Worm (Caenorhabditis elegans): Measurements from ENCODE around the gene F59A2.5.

F59A2.5 gene

ce11 chrIII:3404354-3404913 lies at the start of gene F59A2.5, which contains the start of gene npp-9 (continued):
- peak; percentile 28 for TF ChIP-seq snpc-1.3 (tag; optimal IDR thresholded peaks at IDR 0.05; ENCODE audit: insufficient read depth)
- no peak for TF ChIP-seq Y79H2A.3 (GFP tag; conservative IDR thresholded peaks at IDR 0.05)
- no peak for TF ChIP-seq nfya-1 (tag; optimal IDR thresholded peaks at IDR 0.05; ENCODE audit: borderline replicate concordance, insufficient read depth)
- no peak for TF ChIP-seq ztf-25 (GFP tag; IDR thresholded peaks at IDR 0.05)
- no peak for TF ChIP-seq nfya-2 (GFP tag; IDR thresholded peaks at IDR 0.05)
- no peak for TF ChIP-seq pbrm-1 (GFP tag; IDR thresholded peaks at IDR 0.05)
- TF ChIP-seq nhr-120 (GFP tag; IDR thresholded peaks at IDR 0.05): no peak
- no peak for TF ChIP-seq ztf-26 (tag; optimal IDR thresholded peaks at IDR 0.05)
- no peak for TF ChIP-seq attf-3 (GFP tag; conservative IDR thresholded peaks at IDR 0.05)
- no peak for TF ChIP-seq F37B4.10 (GFP tag; IDR thresholded peaks at IDR 0.05)
- no peak; the same call in 1 of the 2 replicates for TF ChIP-seq lir-1 (GFP tag; conservative IDR thresholded peaks at IDR 0.05)
- peak; percentile 81 for TF ChIP-seq madf-8 (GFP tag; conservative IDR thresholded peaks at IDR 0.05)
- TF ChIP-seq hrde-1 (tag; optimal IDR thresholded peaks at IDR 0.05; ENCODE audit: borderline replicate concordance): no peak
- peak; percentile 82 for TF ChIP-seq D2030.7 (GFP tag; IDR thresholded peaks at IDR 0.05)
- peak in 1 of 2 experiments; percentile 84 for TF ChIP-seq let-607 (tag; optimal IDR thresholded peaks at IDR 0.05)
- no peak for TF ChIP-seq B0261.1 (tag; optimal IDR thresholded peaks at IDR 0.05)
- no peak for TF ChIP-seq T26A5.8 (tag; optimal IDR thresholded peaks at IDR 0.05)
- TF ChIP-seq hlh-26 (GFP tag; conservative IDR thresholded peaks at IDR 0.05): no peak
- TF ChIP-seq let-526 (GFP tag; IDR thresholded peaks at IDR 0.05): no peak
- no peak for TF ChIP-seq madf-10 (tag; optimal IDR thresholded peaks at IDR 0.05)
- TF ChIP-seq F22D6.2 (tag; optimal IDR thresholded peaks at IDR 0.05): no peak
- TF ChIP-seq gei-17 (GFP tag; optimal IDR thresholded peaks at IDR 0.05): no peak
- no peak for TF ChIP-seq fkh-3 (tag; optimal IDR thresholded peaks at IDR 0.05)
- no peak for TF ChIP-seq C06A6.2 (GFP tag; conservative IDR thresholded peaks at IDR 0.05)
- TF ChIP-seq ceh-91 (GFP tag; IDR thresholded peaks at IDR 0.05): peak; percentile 83
- no peak for TF ChIP-seq attf-5 (GFP tag; optimal IDR thresholded peaks at IDR 0.05)
- TF ChIP-seq B0336.3 (GFP tag; IDR thresholded peaks at IDR 0.05): peak; percentile 21; the same call in 1 of the 2 replicates
- no peak for TF ChIP-seq sdz-38 (tag; optimal IDR thresholded peaks at IDR 0.05)
- TF ChIP-seq xnd-1 (tag; optimal IDR thresholded peaks at IDR 0.05): peak; percentile 86
- no peak for TF ChIP-seq lsy-27 (tag; optimal IDR thresholded peaks at IDR 0.05; ENCODE audit: borderline replicate concordance, insufficient read depth)
- TF ChIP-seq F10E7.11 (tag; optimal IDR thresholded peaks at IDR 0.05): no peak
- no peak for TF ChIP-seq mes-4 (tag; optimal IDR thresholded peaks at IDR 0.05)
- TF ChIP-seq nfyb-1 (GFP tag; IDR thresholded peaks at IDR 0.05): no peak
- no peak for TF ChIP-seq atf-7 (tag; optimal IDR thresholded peaks at IDR 0.05)
- TF ChIP-seq lin-26 (GFP tag; IDR thresholded peaks at IDR 0.05): no peak
- peak; percentile 91 for TF ChIP-seq madf-6 (GFP tag; IDR thresholded peaks at IDR 0.05)
- TF ChIP-seq Y53G8AR.9 (GFP tag; conservative IDR thresholded peaks at IDR 0.05): no peak
- TF ChIP-seq aptf-3 (GFP tag; IDR thresholded peaks at IDR 0.05): no peak
- TF ChIP-seq hmg-20 (GFP tag; IDR thresholded peaks at IDR 0.05): no peak
- no peak for TF ChIP-seq cebp-2 (GFP tag; IDR thresholded peaks at IDR 0.05)
- TF ChIP-seq madf-3 (GFP tag; IDR thresholded peaks at IDR 0.05): no peak
- no peak for TF ChIP-seq F55B11.4 (tag; optimal IDR thresholded peaks at IDR 0.05; ENCODE audit: borderline replicate concordance, insufficient read depth)
- no peak for TF ChIP-seq ztf-22 (GFP tag; optimal IDR thresholded peaks at IDR 0.05)
- no peak for TF ChIP-seq F57C9.4 (tag; optimal IDR thresholded peaks at IDR 0.05)
- no peak for TF ChIP-seq ZK185.1 (tag; optimal IDR thresholded peaks at IDR 0.05; ENCODE audit: poor library complexity, severe bottlenecking)
- no peak for TF ChIP-seq hsf-1 (GFP tag; IDR thresholded peaks at IDR 0.05)
- TF ChIP-seq lag-1 (GFP tag; IDR thresholded peaks at IDR 0.05): no peak
- peak; percentile 14 for TF ChIP-seq F23B12.7 (tag; optimal IDR thresholded peaks at IDR 0.05; ENCODE audit: insufficient read depth)

Measured in whole organism, young adult.